Worm (Caenorhabditis elegans) whole organism, mixed stage, embryonic: Measurements from ENCODE around the gene cfap-20.

Source experiments
- M03D4.4 ChIP-seq: sonication (generic microtip); optimal IDR thresholded peaks from 2 replicates; lab custom pipeline; 2017; ENCODE audit warnings: mild to moderate bottlenecking, missing genetic modification characterization, missing compliant biosample characterization
- bed-3 ChIP-seq: fragments of 200-800 bp; sonication (Bioruptor generic); optimal IDR thresholded peaks from 3 replicates; lab custom pipeline; 2018; ENCODE audit warnings: mild to moderate bottlenecking, missing genetic modification characterization, moderate library complexity, missing compliant biosample characterization
- blmp-1 ChIP-seq: fragments of 150-350 bp; optimal IDR thresholded peaks from 2 replicates; lab custom pipeline; 2014; ENCODE audit warnings: missing biosample characterization, missing genetic modification characterization
- ceh-39 ChIP-seq: fragments of 150-350 bp; optimal IDR thresholded peaks from 2 replicates; lab custom pipeline; 2014; ENCODE audit warnings: missing biosample characterization, missing genetic modification characterization
- ceh-43 ChIP-seq: fragments of 200-800 bp; sonication (Bioruptor generic); optimal IDR thresholded peaks from 2 replicates; lab custom pipeline; 2018; ENCODE audit warnings: mild to moderate bottlenecking, missing genetic modification characterization, moderate library complexity, missing compliant biosample characterization
- ceh-83 ChIP-seq: fragments of 200-800 bp; sonication (Bioruptor generic); optimal IDR thresholded peaks from 2 replicates; lab custom pipeline; 2018; ENCODE audit warnings: mild to moderate bottlenecking, missing genetic modification characterization, missing compliant biosample characterization
- ces-1 ChIP-seq: fragments of 150-350 bp; optimal IDR thresholded peaks from 2 replicates; lab custom pipeline; 2014; ENCODE audit warnings: missing biosample characterization, missing genetic modification reagents, missing genetic modification characterization
- cnd-1 ChIP-seq: fragments of 200-800 bp; sonication (Bioruptor generic); optimal IDR thresholded peaks from 2 replicates; lab custom pipeline; 2018; ENCODE audit warnings: mild to moderate bottlenecking, missing genetic modification characterization, missing compliant biosample characterization
- drap-1 ChIP-seq: fragments of 200-800 bp; sonication (Bioruptor generic); optimal IDR thresholded peaks from 3 replicates; lab custom pipeline; 2018; ENCODE audit warnings: mild to moderate bottlenecking, missing genetic modification characterization, missing compliant biosample characterization
- elt-1 ChIP-seq: sonication (generic microtip); optimal IDR thresholded peaks from 2 replicates; lab custom pipeline; 2017; ENCODE audit warnings: missing genetic modification characterization, mild to moderate bottlenecking, missing compliant biosample characterization, antibody characterized with exemption, moderate library complexity, borderline replicate concordance; ENCODE audit not compliant: insufficient read depth
- elt-3 ChIP-seq: fragments of 150-350 bp; optimal IDR thresholded peaks from 2 replicates; lab custom pipeline; 2014; ENCODE audit warnings: missing biosample characterization, missing genetic modification characterization
- flh-1 ChIP-seq: fragments of 200-800 bp; sonication (Bioruptor generic); optimal IDR thresholded peaks from 2 replicates; lab custom pipeline; 2018; ENCODE audit warnings: mild to moderate bottlenecking, missing genetic modification characterization, moderate library complexity, missing compliant biosample characterization
- ham-2 ChIP-seq: fragments of 200-800 bp; sonication (Bioruptor generic); optimal IDR thresholded peaks from 2 replicates; lab custom pipeline; 2018; ENCODE audit warnings: mild to moderate bottlenecking, missing genetic modification characterization, missing compliant biosample characterization
- hlh-1 ChIP-seq: fragments of 150-350 bp; optimal IDR thresholded peaks from 2 replicates; lab custom pipeline; 2014; ENCODE audit warnings: missing biosample characterization, missing genetic modification reagents, missing genetic modification characterization
- lin-13 ChIP-seq: fragments of 150-350 bp; optimal IDR thresholded peaks from 2 replicates; lab custom pipeline; 2014; ENCODE audit warnings: missing biosample characterization, missing genetic modification characterization
- lin-32 ChIP-seq: fragments of 200-800 bp; sonication (Bioruptor generic); optimal IDR thresholded peaks from 2 replicates; lab custom pipeline; 2018; ENCODE audit warnings: mild to moderate bottlenecking, missing genetic modification characterization, missing compliant biosample characterization
- lsy-2 ChIP-seq: fragments of 150-350 bp; optimal IDR thresholded peaks from 2 replicates; lab custom pipeline; 2014; ENCODE audit warnings: missing biosample characterization, missing genetic modification characterization
- mab-5 ChIP-seq: fragments of 150-350 bp; optimal IDR thresholded peaks from 2 replicates; lab custom pipeline; 2014; ENCODE audit warnings: missing biosample characterization, missing genetic modification characterization
- mep-1 ChIP-seq: fragments of 150-350 bp; optimal IDR thresholded peaks from 2 replicates; lab custom pipeline; 2017; ENCODE audit warnings: missing biosample characterization, missing genetic modification reagents, missing genetic modification characterization, inconsistent platforms
- mls-2 ChIP-seq: sonication (generic microtip); optimal IDR thresholded peaks from 2 replicates; lab custom pipeline; 2016; ENCODE audit warnings: mild to moderate bottlenecking, missing genetic modification characterization, moderate library complexity, missing compliant biosample characterization
- nhr-12 ChIP-seq: fragments of 150-350 bp; optimal IDR thresholded peaks from 2 replicates; lab custom pipeline; 2014; ENCODE audit warnings: missing biosample characterization, missing genetic modification characterization
- nhr-2 ChIP-seq: fragments of 150-350 bp; optimal IDR thresholded peaks from 2 replicates; lab custom pipeline; 2014; ENCODE audit warnings: missing biosample characterization, missing genetic modification characterization
- nhr-237 ChIP-seq: fragments of 150-350 bp; optimal IDR thresholded peaks from 2 replicates; lab custom pipeline; 2014; ENCODE audit warnings: missing biosample characterization, missing genetic modification characterization
- nhr-28 ChIP-seq: fragments of 150-350 bp; optimal IDR thresholded peaks from 2 replicates; lab custom pipeline; 2014; ENCODE audit warnings: missing biosample characterization, missing genetic modification characterization
- nhr-76 ChIP-seq: sonication (generic microtip); optimal IDR thresholded peaks from 2 replicates; lab custom pipeline; 2017; ENCODE audit warnings: missing biosample characterization, missing genetic modification characterization
- pha-4 ChIP-seq: fragments of 150-350 bp; optimal IDR thresholded peaks from 2 replicates; lab custom pipeline; 2018; ENCODE audit warnings: missing biosample characterization, missing genetic modification reagents, missing genetic modification characterization
- sem-2 ChIP-seq: fragments of 200-800 bp; sonication (Bioruptor generic); optimal IDR thresholded peaks from 2 replicates; lab custom pipeline; 2018; ENCODE audit warnings: mild to moderate bottlenecking, missing genetic modification characterization, missing compliant biosample characterization
- snpc-4 ChIP-seq: fragments of 150-350 bp; optimal IDR thresholded peaks from 2 replicates; lab custom pipeline; 2014; ENCODE audit warnings: missing biosample characterization, missing genetic modification characterization
- sptf-1 ChIP-seq: sonication (generic microtip); optimal IDR thresholded peaks from 2 replicates; lab custom pipeline; 2017; ENCODE audit warnings: mild to moderate bottlenecking, missing genetic modification characterization, moderate library complexity, missing compliant biosample characterization
- tbx-8 ChIP-seq: fragments of 200-800 bp; sonication (Bioruptor generic); optimal IDR thresholded peaks from 2 replicates; lab custom pipeline; 2018; ENCODE audit warnings: mild to moderate bottlenecking, missing genetic modification characterization, moderate library complexity, missing compliant biosample characterization
- unc-120 ChIP-seq: sonication (generic microtip); optimal IDR thresholded peaks from 2 replicates; lab custom pipeline; 2017; ENCODE audit warnings: missing genetic modification characterization, missing compliant biosample characterization; ENCODE audit not compliant: poor library complexity, severe bottlenecking
- unc-39 ChIP-seq: fragments of 150-350 bp; optimal IDR thresholded peaks from 2 replicates; lab custom pipeline; 2014; ENCODE audit warnings: missing biosample characterization, missing genetic modification characterization
- unc-62 ChIP-seq: fragments of 150-350 bp; optimal IDR thresholded peaks from 2 replicates; lab custom pipeline; 2014; ENCODE audit warnings: missing biosample characterization, missing genetic modification reagents, missing genetic modification characterization
- zip-8 ChIP-seq: fragments of 150-350 bp; optimal IDR thresholded peaks from 2 replicates; lab custom pipeline; 2014; ENCODE audit warnings: missing biosample characterization, missing genetic modification characterization
- ztf-11 ChIP-seq: fragments of 150-350 bp; optimal IDR thresholded peaks from 2 replicates; lab custom pipeline; 2014; ENCODE audit warnings: missing biosample characterization, missing genetic modification characterization

cfap-20 gene

DNA sequence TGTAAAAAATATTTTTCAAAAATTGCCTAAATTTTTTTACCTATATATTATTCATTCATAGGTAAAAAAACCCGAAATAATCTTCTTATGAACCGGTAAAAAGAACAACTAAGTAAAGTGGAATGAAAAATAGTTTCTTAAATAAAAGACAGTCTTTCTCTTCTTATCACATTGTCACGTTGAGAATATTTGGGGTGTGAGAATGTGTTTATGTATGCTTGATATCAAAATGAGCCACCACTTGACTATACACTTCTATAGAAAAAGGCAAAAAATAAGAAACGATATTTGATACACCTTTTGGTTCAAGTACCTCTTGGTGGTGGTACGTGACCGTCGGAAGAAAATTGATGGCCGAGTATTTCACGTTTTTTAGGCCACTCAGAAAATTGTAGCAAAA lies 17.8 kb downstream of the cfap-20 start, which contains the start of gene hmit-1.3:
Gene hmit-1.3, minus strand, starts transcription at position 103 of the 400 bp plus-strand sequence.
- TF ChIP-seq ceh-39, result no peak
- TF ChIP-seq sem-2, result no peak
- no peak for TF ChIP-seq tbx-8 (GFP tag; lab: Kevin White, UChicago)
- no peak for TF ChIP-seq flh-1
- no peak for TF ChIP-seq cnd-1 (tag; lab: Kevin White, UChicago)
- no peak for TF ChIP-seq bed-3 (GFP tag; lab: Kevin White, UChicago)
- TF ChIP-seq ceh-43, result no peak
- TF ChIP-seq lin-32, result no peak
- no peak for TF ChIP-seq blmp-1 (tag; lab: Kevin White, UChicago)
- TF ChIP-seq unc-120 (tag; lab: Kevin White, UChicago), result no peak
- TF ChIP-seq sptf-1, result no peak
- no peak for TF ChIP-seq elt-1
- no peak for TF ChIP-seq nhr-237
- no peak for TF ChIP-seq lin-13 (tag; lab: Kevin White, UChicago)
- TF ChIP-seq mep-1 (tag; lab: Kevin White, UChicago), result no peak

DNA sequence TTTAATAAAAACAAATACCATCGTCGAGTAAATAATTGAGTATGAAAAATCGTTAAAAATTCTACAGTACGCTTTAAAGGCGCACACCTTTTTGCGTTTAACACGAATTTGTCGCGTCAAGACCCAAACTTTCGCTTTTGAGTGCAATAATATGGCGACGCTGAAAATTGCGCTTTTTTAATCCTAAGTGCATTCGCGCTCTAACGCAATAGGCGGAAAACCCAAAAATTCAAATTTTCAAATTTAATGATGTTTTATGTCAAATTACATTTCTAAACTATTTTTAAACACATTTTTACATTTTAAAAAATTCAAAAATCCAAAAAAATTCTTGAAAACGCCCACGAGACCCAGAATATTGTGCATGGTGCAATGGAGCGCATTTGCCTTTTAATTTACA lies 25.5 kb downstream of the cfap-20 start:
- no peak for TF ChIP-seq unc-39
- no peak for TF ChIP-seq ham-2
- no peak for TF ChIP-seq mep-1 (tag; lab: Kevin White, UChicago)

DNA sequence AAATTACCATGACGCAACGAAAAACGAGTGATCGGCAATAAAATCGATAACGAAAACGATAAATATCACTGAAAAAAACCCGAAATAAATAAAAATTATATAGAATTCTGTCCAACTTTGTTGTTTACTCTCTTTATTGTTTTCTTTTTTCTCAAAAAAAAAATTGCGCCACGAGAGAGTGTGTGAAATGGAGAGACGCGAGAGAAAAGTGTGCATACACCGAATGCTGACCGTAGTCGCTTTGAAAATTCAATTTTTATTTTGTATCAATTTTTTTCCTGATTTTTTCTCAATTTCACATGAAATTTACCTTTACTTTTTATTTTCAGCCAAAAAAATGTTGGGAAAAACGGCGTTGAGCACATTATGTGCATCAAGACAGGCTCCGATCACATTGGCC lies 27.4 kb downstream of the cfap-20 start, which contains the start of the genes M01F1.4 and mrpl-35:
Gene M01F1.4, minus strand, starts transcription at position 126 of the 400 bp plus-strand sequence.
Gene mrpl-35, plus strand, starts transcription at position 330 of the 400 bp plus-strand sequence.
- TF ChIP-seq ceh-43, result no peak
- TF ChIP-seq mep-1 (tag; lab: Kevin White, UChicago), result peak; percentile 65
- no peak for TF ChIP-seq sem-2
- peak; percentile 51 for TF ChIP-seq ces-1 (GFP tag; lab: Kevin White, UChicago)
- TF ChIP-seq pha-4, result no peak
- TF ChIP-seq mls-2 (tag; lab: Kevin White, UChicago), result no peak
- TF ChIP-seq lsy-2 (tag; lab: Kevin White, UChicago), result peak; percentile 94
- no peak for TF ChIP-seq elt-3 (tag; lab: Kevin White, UChicago)
- TF ChIP-seq unc-62 (GFP tag; lab: Kevin White, UChicago), result no peak
- TF ChIP-seq blmp-1 (tag; lab: Kevin White, UChicago), result no peak
- no peak for TF ChIP-seq bed-3 (GFP tag; lab: Kevin White, UChicago)
- TF ChIP-seq nhr-237, result peak; percentile 21
- TF ChIP-seq flh-1, result no peak
- TF ChIP-seq sptf-1, result no peak
- TF ChIP-seq tbx-8 (GFP tag; lab: Kevin White, UChicago), result no peak
- TF ChIP-seq ham-2, result no peak
- TF ChIP-seq zip-8 (tag; lab: Kevin White, UChicago), result no peak
- no peak for TF ChIP-seq lin-13 (tag; lab: Kevin White, UChicago)
- no peak for TF ChIP-seq nhr-28 (tag; lab: Kevin White, UChicago)
- TF ChIP-seq hlh-1 (tag; lab: Kevin White, UChicago), result no peak
- TF ChIP-seq snpc-4 (tag; lab: Kevin White, UChicago), result no peak
- no peak for TF ChIP-seq mab-5 (tag; lab: Kevin White, UChicago)
- TF ChIP-seq drap-1 (GFP tag; lab: Kevin White, UChicago), result no peak
- TF ChIP-seq unc-39, result no peak
- TF ChIP-seq, all 35 proteins: peak for 4

DNA sequence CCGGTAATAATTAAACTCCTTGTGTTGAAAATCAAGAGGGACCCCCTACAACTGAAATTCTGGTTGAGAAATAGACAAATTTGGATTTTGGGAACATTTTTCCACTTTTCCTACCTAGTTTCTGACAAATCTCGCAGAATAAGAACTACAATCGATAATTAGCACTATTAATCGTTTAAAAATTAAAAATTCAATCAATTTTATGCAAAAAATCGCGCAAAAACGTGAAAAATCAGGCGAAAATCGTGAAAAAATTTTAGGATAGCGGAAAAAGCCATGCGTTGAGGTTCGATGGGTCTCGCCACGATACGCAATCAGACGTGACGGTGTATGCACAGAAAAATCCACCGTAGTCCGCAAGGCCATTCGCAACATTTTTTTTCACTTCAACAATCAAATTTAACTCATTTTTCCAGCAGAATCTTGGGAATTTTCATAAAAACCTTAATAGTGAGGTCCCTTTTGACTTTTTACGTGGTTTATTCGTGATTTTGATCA lies 32.2 kb downstream of the cfap-20 start, which contains the start of gene lias-1:
Gene lias-1, minus strand, starts transcription at position 51 of the 498 bp plus-strand sequence.
- TF ChIP-seq blmp-1 (tag; lab: Kevin White, UChicago) (no peak), M03D4.4 (tag; lab: Kevin White, UChicago) (peak; percentile 62), nhr-237 (peak; percentile 64), unc-39 (no peak), mep-1 (tag; lab: Kevin White, UChicago) (peak; percentile 92), ham-2 (peak; percentile 58), ceh-43 (peak; percentile 31), nhr-12 (tag; lab: Kevin White, UChicago) (no peak), ceh-83 (GFP tag; lab: Kevin White, UChicago) (no peak), cnd-1 (tag; lab: Kevin White, UChicago) (no peak), nhr-28 (tag; lab: Kevin White, UChicago) (no peak), zip-8 (tag; lab: Kevin White, UChicago) (no peak), unc-62 (GFP tag; lab: Kevin White, UChicago) (no peak), mab-5 (tag; lab: Kevin White, UChicago) (no peak), ceh-39 (no peak), elt-1 (no peak), lin-13 (tag; lab: Kevin White, UChicago) (peak; percentile 86), ces-1 (GFP tag; lab: Kevin White, UChicago) (peak; percentile 61), unc-120 (tag; lab: Kevin White, UChicago) (peak; percentile 58), tbx-8 (GFP tag; lab: Kevin White, UChicago) (peak; percentile 58), nhr-2 (tag; lab: Kevin White, UChicago) (no peak), lsy-2 (tag; lab: Kevin White, UChicago) (peak; percentile 96), hlh-1 (tag; lab: Kevin White, UChicago) (peak; percentile 80), elt-3 (tag; lab: Kevin White, UChicago) (no peak), mls-2 (tag; lab: Kevin White, UChicago) (no peak), flh-1 (no peak), nhr-76 (no peak), sptf-1 (peak; percentile 81), sem-2 (no peak), bed-3 (GFP tag; lab: Kevin White, UChicago) (no peak), ztf-11 (tag; lab: Kevin White, UChicago) (peak; percentile 15), drap-1 (GFP tag; lab: Kevin White, UChicago) (no peak), snpc-4 (tag; lab: Kevin White, UChicago) (no peak), lin-32 (no peak), pha-4 (peak; percentile 87)
